Worm (Caenorhabditis elegans) whole organism, early embryonic: Measurements from ENCODE around the gene F55A4.3.

Source experiments
- aly-1 ChIP-seq: sonication (generic microtip); optimal IDR thresholded peaks from 2 replicates; lab custom pipeline; 2016; ENCODE audit warnings: missing genetic modification characterization, missing compliant biosample characterization
- ama-1 ChIP-seq: fragments of 150-350 bp; optimal IDR thresholded peaks from 2 replicates; lab custom pipeline; 2014
- ceh-13 ChIP-seq: fragments of 200-800 bp; sonication (Bioruptor generic); optimal IDR thresholded peaks from 2 replicates; lab custom pipeline; 2018; ENCODE audit warnings: mild to moderate bottlenecking, missing genetic modification characterization, missing compliant biosample characterization
- ceh-36 ChIP-seq: sonication (generic microtip); optimal IDR thresholded peaks from 2 replicates; lab custom pipeline; 2016; ENCODE audit warnings: missing genetic modification characterization, inconsistent platforms, missing compliant biosample characterization
- flt-1 ChIP-seq: fragments of 200-800 bp; sonication (Bioruptor generic); IDR thresholded peaks from 2 replicates; pipeline ENCODE4 v1.3.6; 2022; ENCODE audit warnings: missing genetic modification characterization, missing compliant biosample characterization
- hmbx-1 ChIP-seq: sonication (generic microtip); optimal IDR thresholded peaks from 2 replicates; lab custom pipeline; 2016; ENCODE audit warnings: mild to moderate bottlenecking, missing genetic modification characterization, missing compliant biosample characterization
- hnd-1 ChIP-seq: sonication (generic microtip); optimal IDR thresholded peaks from 2 replicates; lab custom pipeline; 2016; ENCODE audit warnings: missing genetic modification characterization, missing compliant biosample characterization
- tbx-11 ChIP-seq: fragments of 200-800 bp; sonication (Bioruptor generic); IDR thresholded peaks from 2 replicates; pipeline ENCODE4 v1.3.6; 2022; ENCODE audit warnings: missing genetic modification characterization, missing compliant biosample characterization
- tra-4 ChIP-seq: sonication (generic microtip); optimal IDR thresholded peaks from 2 replicates; lab custom pipeline; 2017; ENCODE audit warnings: missing genetic modification characterization, missing compliant biosample characterization

- TF ChIP-seq ceh-13 (no peak), aly-1 (tag; lab: Kevin White, UChicago) (no peak), ceh-36 (no peak), hmbx-1 (tag; lab: Kevin White, UChicago) (no peak), ama-1 (lab: Kevin White, UChicago) (no peak), hnd-1 (no peak), tbx-11 (GFP tag; lab: Robert Waterston, UW) (no peak), tra-4 (tag; lab: Kevin White, UChicago) (no peak), flt-1 (GFP tag; lab: Robert Waterston, UW) (no peak)
Measured at ce11 chrX:1004037-1004436, 20.9 kb downstream of the F55A4.3 start, which contains the start of gene cutl-21.
